Worm (Caenorhabditis elegans): ENCODE data around the gene itr-1.

DNA sequence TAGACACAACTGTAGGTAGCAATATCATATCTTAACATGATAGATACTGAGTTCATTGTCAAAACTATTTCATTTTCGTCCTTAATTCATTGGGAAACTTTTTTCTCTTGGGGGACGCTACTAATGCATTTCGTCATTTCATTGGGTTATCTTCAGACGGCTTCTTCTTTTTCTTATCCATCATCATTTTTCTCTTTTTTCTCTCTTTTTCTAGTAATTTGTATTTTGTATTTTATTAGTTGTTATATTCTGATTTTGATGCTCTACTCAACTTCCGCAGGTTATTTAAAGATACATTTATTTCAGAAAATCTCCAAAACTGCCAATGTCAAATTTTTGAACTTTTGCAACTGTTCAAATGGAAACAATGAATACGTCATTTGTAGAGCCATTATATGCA is 68.6 kb downstream of the itr-1 start, which contains the start of gene npr-35:
- TF ChIP-seq nhr-28 (tag; optimal IDR thresholded peaks at IDR 0.05) (no peak), elt-2 (tag; optimal IDR thresholded peaks at IDR 0.05) (no peak), nhr-237 (tag; optimal IDR thresholded peaks at IDR 0.05) (no peak), ceh-82 (tag; optimal IDR thresholded peaks at IDR 0.05) (no peak), nhr-12 (tag; optimal IDR thresholded peaks at IDR 0.05) (no peak), zag-1 (tag; optimal IDR thresholded peaks at IDR 0.05) (no peak), skn-1 (tag; optimal IDR thresholded peaks at IDR 0.05) (no peak), ama-1 (optimal IDR thresholded peaks at IDR 0.05) (no peak), fkh-10 (GFP tag; optimal IDR thresholded peaks at IDR 0.05) (no peak), pha-4 (tag; optimal IDR thresholded peaks at IDR 0.05) (no peak), tbx-2 (tag; optimal IDR thresholded peaks at IDR 0.05) (no peak), snpc-4 (tag; optimal IDR thresholded peaks at IDR 0.05) (no peak), elt-1 (tag; optimal IDR thresholded peaks at IDR 0.05) (no peak)

Measured in whole organism, L3 larva.